Fruit fly (Drosophila melanogaster) whole organism, embryonic: ENCODE results near the gene slp1.

Source experiments
- CG10267 ChIP-seq: fragments of 200-800 bp; sonication (Bioruptor generic); optimal IDR thresholded peaks from 2 replicates; lab custom pipeline; 2018; ENCODE audit warnings: missing biosample characterization, mild to moderate bottlenecking, missing genetic modification characterization, moderate library complexity
- CG10321 ChIP-seq: fragments of 200-800 bp; sonication (Bioruptor generic); IDR thresholded peaks from 2 replicates; pipeline ENCODE4 v1.3.6; 2022; ENCODE audit warnings: missing biosample characterization, missing genetic modification characterization
- CG10543 ChIP-seq: fragments of 200-800 bp; sonication (Bioruptor generic); optimal IDR thresholded peaks from 3 replicates; lab custom pipeline; 2017; ENCODE audit warnings: missing biosample characterization, mild to moderate bottlenecking, missing genetic modification characterization, moderate library complexity
- CG11504 ChIP-seq: fragments of 200-800 bp; sonication (Bioruptor generic); optimal IDR thresholded peaks from 3 replicates; lab custom pipeline; 2019; ENCODE audit warnings: missing biosample characterization, mild to moderate bottlenecking, missing genetic modification characterization, moderate library complexity
- CG12071 ChIP-seq: fragments of 200-800 bp; sonication (Bioruptor generic); optimal IDR thresholded peaks from 3 replicates; lab custom pipeline; 2018; ENCODE audit warnings: missing biosample characterization, mild to moderate bottlenecking, missing genetic modification characterization
- CG1603 ChIP-seq: fragments of 200-800 bp; sonication (Bioruptor generic); optimal IDR thresholded peaks from 2 replicates; lab custom pipeline; 2019; ENCODE audit warnings: missing biosample characterization, mild to moderate bottlenecking, missing genetic modification characterization, moderate library complexity
- CG1832 ChIP-seq: fragments of 200-800 bp; sonication (Bioruptor generic); optimal IDR thresholded peaks from 2 replicates; lab custom pipeline; 2017; ENCODE audit warnings: missing biosample characterization, mild to moderate bottlenecking, missing genetic modification characterization, inconsistent platforms
- CG18599 ChIP-seq: fragments of 200-800 bp; sonication (Bioruptor generic); optimal IDR thresholded peaks from 3 replicates; lab custom pipeline; 2017; ENCODE audit warnings: missing biosample characterization, missing genetic modification characterization, mild to moderate bottlenecking, moderate library complexity, missing genetic modification reagents
- CG18619 ChIP-seq: fragments of 200-800 bp; sonication (Bioruptor generic); optimal IDR thresholded peaks from 3 replicates; lab custom pipeline; 2017; ENCODE audit warnings: missing biosample characterization, mild to moderate bottlenecking, missing genetic modification characterization
- CG2889 ChIP-seq: fragments of 200-800 bp; sonication (Bioruptor generic); IDR thresholded peaks from 3 replicates; pipeline ENCODE4 v1.3.6; 2022; ENCODE audit warnings: missing biosample characterization, missing genetic modification characterization
- CG3995 ChIP-seq: fragments of 200-800 bp; sonication (Bioruptor generic); optimal IDR thresholded peaks from 3 replicates; lab custom pipeline; 2016; ENCODE audit warnings: missing biosample characterization, missing genetic modification characterization
- CG43689 ChIP-seq: fragments of 200-800 bp; sonication (Bioruptor generic); IDR thresholded peaks from 2 replicates; pipeline ENCODE4 v1.3.6; 2022; ENCODE audit warnings: missing biosample characterization, missing genetic modification characterization
- CG6813 ChIP-seq: fragments of 200-800 bp; sonication (Bioruptor generic); optimal IDR thresholded peaks from 2 replicates; lab custom pipeline; 2017; ENCODE audit warnings: missing biosample characterization, missing genetic modification characterization, mild to moderate bottlenecking, moderate library complexity, missing genetic modification reagents
- CG8290 ChIP-seq, 3 experiments: fragments of 200-800 bp; sonication (Bioruptor generic); optimal IDR thresholded peaks; 2 replicates each; lab custom pipeline; 2016 to 2019; ENCODE audit warnings: missing biosample characterization in 3 of 3, missing genetic modification characterization in 3 of 3, mild to moderate bottlenecking in 2 of 3, moderate library complexity in 1 of 3
- Dbx ChIP-seq: fragments of 200-800 bp; sonication (Bioruptor generic); IDR thresholded peaks from 3 replicates; pipeline ENCODE4 v1.3.6; 2022; ENCODE audit warnings: missing biosample characterization, missing genetic modification characterization
- Drgx ChIP-seq: fragments of 200-800 bp; sonication (Bioruptor generic); IDR thresholded peaks from 2 replicates; pipeline ENCODE4 v1.3.6; 2022; ENCODE audit warnings: missing biosample characterization, missing genetic modification characterization
- Ets97D ChIP-seq: fragments of 200-800 bp; sonication (Bioruptor generic); optimal IDR thresholded peaks from 3 replicates; lab custom pipeline; 2016; ENCODE audit warnings: missing biosample characterization, missing genetic modification characterization
- Fer1 ChIP-seq: fragments of 200-800 bp; sonication (Bioruptor generic); optimal IDR thresholded peaks from 2 replicates; lab custom pipeline; 2017; ENCODE audit warnings: missing biosample characterization, mild to moderate bottlenecking, missing genetic modification characterization
- HLHmδ ChIP-seq: fragments of 200-800 bp; sonication (Bioruptor generic); optimal IDR thresholded peaks from 2 replicates; lab custom pipeline; 2018; ENCODE audit warnings: missing biosample characterization, mild to moderate bottlenecking, missing genetic modification characterization, moderate library complexity
- Hand ChIP-seq: fragments of 200-800 bp; sonication (Bioruptor generic); optimal IDR thresholded peaks from 2 replicates; lab custom pipeline; 2017; ENCODE audit warnings: mild to moderate bottlenecking, missing biosample characterization, missing genetic modification reagents, missing genetic modification characterization
- HmgD ChIP-seq: fragments of 200-800 bp; sonication (Bioruptor generic); optimal IDR thresholded peaks from 3 replicates; lab custom pipeline; 2016; ENCODE audit warnings: missing biosample characterization, missing genetic modification characterization
- MBD-R2 ChIP-seq: fragments of 200-800 bp; sonication (Bioruptor generic); IDR thresholded peaks from 2 replicates; pipeline ENCODE4 v1.3.6; 2022; ENCODE audit warnings: missing biosample characterization, missing genetic modification characterization
- NfI ChIP-seq: fragments of 200-800 bp; sonication (Bioruptor generic); optimal IDR thresholded peaks from 3 replicates; lab custom pipeline; 2018; ENCODE audit warnings: missing biosample characterization, mild to moderate bottlenecking, missing genetic modification characterization, moderate library complexity
- Oaz ChIP-seq: fragments of 200-800 bp; sonication (Bioruptor generic); IDR thresholded peaks from 2 replicates; pipeline ENCODE4 v1.3.6; 2022; ENCODE audit warnings: missing biosample characterization, missing genetic modification characterization
- Rfx ChIP-seq: fragments of 200-800 bp; sonication (Bioruptor generic); IDR thresholded peaks from 2 replicates; pipeline ENCODE4 v1.3.6; 2022; ENCODE audit warnings: missing biosample characterization, missing genetic modification characterization
- Side ChIP-seq: fragments of 200-800 bp; sonication (Bioruptor generic); optimal IDR thresholded peaks from 2 replicates; lab custom pipeline; 2016; ENCODE audit warnings: missing biosample characterization, missing genetic modification characterization
- Sry-δ ChIP-seq: fragments of 200-800 bp; sonication (Bioruptor generic); optimal IDR thresholded peaks from 2 replicates; lab custom pipeline; 2016; ENCODE audit warnings: missing biosample characterization, missing genetic modification characterization
- bbx ChIP-seq: fragments of 200-800 bp; sonication (Bioruptor generic); IDR thresholded peaks from 2 replicates; pipeline ENCODE4 v1.3.6; 2022; ENCODE audit warnings: missing biosample characterization, missing genetic modification characterization; ENCODE audit not compliant: partially characterized antibody
- chinmo ChIP-seq: fragments of 200-800 bp; sonication (Bioruptor generic); IDR thresholded peaks from 4 replicates; pipeline ENCODE4 v1.3.6; 2022; ENCODE audit warnings: missing biosample characterization, missing genetic modification characterization; ENCODE audit not compliant: partially characterized antibody
- chn ChIP-seq: fragments of 200-800 bp; sonication (Bioruptor generic); optimal IDR thresholded peaks from 2 replicates; lab custom pipeline; 2016; ENCODE audit warnings: missing biosample characterization, missing genetic modification characterization
- eve ChIP-seq, 2 experiments: fragments of >200 bp; optimal IDR thresholded peaks; 2 replicates each; lab custom pipeline; 2017; ENCODE audit warnings: missing biosample characterization in 2 of 2, missing genetic modification characterization in 2 of 2
- grau ChIP-seq: fragments of 200-800 bp; optimal IDR thresholded peaks from 3 replicates; lab custom pipeline; 2019; ENCODE audit warnings: missing biosample characterization, mild to moderate bottlenecking, missing genetic modification characterization, moderate library complexity
- gt ChIP-seq: fragments of 200-800 bp; sonication (Bioruptor generic); IDR thresholded peaks from 2 replicates; pipeline ENCODE4 v1.3.6; 2022; ENCODE audit warnings: missing biosample characterization, missing genetic modification characterization
- hbn ChIP-seq: fragments of 200-800 bp; sonication (Bioruptor generic); IDR thresholded peaks from 2 replicates; pipeline ENCODE4 v1.3.6; 2022; ENCODE audit warnings: missing biosample characterization, missing genetic modification characterization; ENCODE audit not compliant: partially characterized antibody
- mirr ChIP-seq: fragments of 200-800 bp; sonication (Bioruptor generic); optimal IDR thresholded peaks from 3 replicates; lab custom pipeline; 2018; ENCODE audit warnings: missing biosample characterization, mild to moderate bottlenecking, missing genetic modification characterization
- pfk ChIP-seq: fragments of 200-800 bp; sonication (Bioruptor generic); optimal IDR thresholded peaks from 2 replicates; lab custom pipeline; 2018; ENCODE audit warnings: missing biosample characterization, mild to moderate bottlenecking, missing genetic modification characterization, moderate library complexity
- pum ChIP-seq: fragments of 200-800 bp; sonication (Bioruptor generic); optimal IDR thresholded peaks from 2 replicates; lab custom pipeline; 2016; ENCODE audit warnings: missing biosample characterization, missing genetic modification characterization
- pzg ChIP-seq: fragments of 200-800 bp; sonication (Bioruptor generic); optimal IDR thresholded peaks from 3 replicates; lab custom pipeline; 2018; ENCODE audit warnings: missing biosample characterization, mild to moderate bottlenecking, missing genetic modification characterization, moderate library complexity
- ro ChIP-seq: fragments of 200-800 bp; sonication (Bioruptor generic); IDR thresholded peaks from 2 replicates; pipeline ENCODE4 v1.3.6; 2022; ENCODE audit warnings: missing biosample characterization, missing genetic modification characterization
- row ChIP-seq: fragments of 200-800 bp; sonication (Bioruptor generic); IDR thresholded peaks from 3 replicates; pipeline ENCODE4 v1.3.6; 2022; ENCODE audit warnings: missing biosample characterization, missing genetic modification characterization
- sd ChIP-seq: fragments of 200-800 bp; sonication (Bioruptor generic); optimal IDR thresholded peaks from 3 replicates; lab custom pipeline; 2018; ENCODE audit warnings: missing biosample characterization, mild to moderate bottlenecking, missing genetic modification characterization, moderate library complexity
- seq ChIP-seq: fragments of 200-800 bp; sonication (Bioruptor generic); IDR thresholded peaks from 2 replicates; pipeline ENCODE4 v1.3.6; 2022; ENCODE audit warnings: missing biosample characterization, missing genetic modification characterization
- sob ChIP-seq: fragments of 200-800 bp; sonication (Bioruptor generic); IDR thresholded peaks from 2 replicates; pipeline ENCODE4 v1.3.6; 2022; ENCODE audit warnings: missing biosample characterization, missing genetic modification characterization
- sr ChIP-seq: fragments of 200-800 bp; sonication (Bioruptor generic); IDR thresholded peaks from 3 replicates; pipeline ENCODE4 v1.3.6; 2022; ENCODE audit warnings: missing biosample characterization, missing genetic modification characterization
- unc-4 ChIP-seq: fragments of 200-800 bp; sonication (Bioruptor generic); IDR thresholded peaks from 2 replicates; pipeline ENCODE4 v1.3.6; 2022; ENCODE audit warnings: missing biosample characterization, missing genetic modification characterization; ENCODE audit not compliant: partially characterized antibody
- vvl ChIP-seq: fragments of 200-800 bp; sonication (Bioruptor generic); IDR thresholded peaks from 2 replicates; pipeline ENCODE4 v1.3.6; 2022; ENCODE audit warnings: missing biosample characterization, missing genetic modification characterization
- zen2 ChIP-seq: fragments of 200-800 bp; sonication (Bioruptor generic); IDR thresholded peaks from 3 replicates; pipeline ENCODE4 v1.3.6; 2022; ENCODE audit warnings: missing biosample characterization, missing genetic modification characterization; ENCODE audit not compliant: partially characterized antibody
- zfh2 ChIP-seq: fragments of 200-800 bp; sonication (Bioruptor generic); optimal IDR thresholded peaks from 2 replicates; lab custom pipeline; 2016; ENCODE audit warnings: missing biosample characterization, missing genetic modification characterization

The slp1 gene

dm6 chr2L:3803466-3804143 is 21.9 kb upstream of the slp1 start, which contains the start of gene Reph (continued):
- no peak for TF ChIP-seq bbx (GFP tag; lab: Robert Waterston, UW)
- TF ChIP-seq Rfx (GFP tag; lab: Robert Waterston, UW): peak; percentile 54
- 0 out of 2 replicates have a peak, but pooled peaks have one; percentile 8 for TF ChIP-seq unc-4 (GFP tag; lab: Robert Waterston, UW)
- TF ChIP-seq Drgx (GFP tag; lab: Robert Waterston, UW): peak; percentile 37; the same call in 1 of the 2 replicates
- peak; percentile 13 for TF ChIP-seq HmgD (GFP tag; lab: Kevin White, UChicago)
- TF ChIP-seq pzg (GFP tag; lab: Kevin White, UChicago): peak; percentile 13
- TF ChIP-seq sd (tag; lab: Kevin White, UChicago): peak; percentile 26
- TF ChIP-seq chinmo (GFP tag; lab: Robert Waterston, UW): peak; percentile 67; the same call in 1 of the 4 replicates
- peak; percentile 57 for TF ChIP-seq chn (GFP tag; lab: Kevin White, UChicago)
- TF ChIP-seq CG11504: no peak
- TF ChIP-seq HLHmδ (GFP tag; lab: Kevin White, UChicago): peak; percentile 61
- peak; percentile 33 for TF ChIP-seq CG18599 (GFP tag; lab: Kevin White, UChicago)
- peak; percentile 31; the same call in 2 of the 3 replicates for TF ChIP-seq row
- TF ChIP-seq gt: no peak
- TF ChIP-seq CG18619 (GFP tag; lab: Kevin White, UChicago): peak; percentile 0
- peak; percentile 52; the same call in 1 of the 3 replicates for TF ChIP-seq sr (GFP tag; lab: Robert Waterston, UW)
- TF ChIP-seq Dbx (GFP tag; lab: Robert Waterston, UW): peak; percentile 51; the same call in 1 of the 3 replicates
- no peak for TF ChIP-seq NfI (GFP tag; lab: Kevin White, UChicago)
- TF ChIP-seq MBD-R2 (GFP tag; lab: Robert Waterston, UW): peak; percentile 23; the same call in 1 of the 2 replicates
- peak; percentile 22 for TF ChIP-seq CG6813 (GFP tag; lab: Kevin White, UChicago)
- TF ChIP-seq sob (GFP tag; lab: Robert Waterston, UW): 0 out of 2 replicates have a peak, but pooled peaks have one; percentile 11
- 0 out of 2 replicates have a peak, but pooled peaks have one; percentile 31 for TF ChIP-seq vvl (GFP tag; lab: Robert Waterston, UW)
- peak; percentile 57 for TF ChIP-seq CG12071
- no peak for TF ChIP-seq CG8290 (GFP tag; optimal IDR thresholded peaks at IDR 0.05; lab: Kevin White, UChicago)
- TF ChIP-seq CG8290 (tag; optimal IDR thresholded peaks at IDR 0.05; lab: Kevin White, UChicago): peak in 1 of 2 experiments; percentile 83
- peak; percentile 10 for TF ChIP-seq CG10543 (GFP tag; lab: Kevin White, UChicago)
- no peak for TF ChIP-seq pum
- TF ChIP-seq ro (GFP tag; lab: Robert Waterston, UW): no peak
- TF ChIP-seq CG1603 (tag; lab: Kevin White, UChicago): peak; percentile 20
- no peak for TF ChIP-seq CG2889 (GFP tag; lab: Robert Waterston, UW)
- TF ChIP-seq Hand (GFP tag; lab: Kevin White, UChicago): peak; percentile 32
- TF ChIP-seq CG10321: peak; percentile 87
- peak; percentile 13; the same call in 1 of the 2 replicates for TF ChIP-seq Oaz (GFP tag; lab: Robert Waterston, UW)
- TF ChIP-seq CG3995 (GFP tag; lab: Kevin White, UChicago): peak; percentile 33
- TF ChIP-seq mirr: peak; percentile 61
- peak; percentile 24 for TF ChIP-seq zfh2 (GFP tag; lab: Kevin White, UChicago)
- TF ChIP-seq CG1832 (GFP tag; lab: Kevin White, UChicago): peak; percentile 88
- no peak for TF ChIP-seq eve (GFP tag; optimal IDR thresholded peaks at IDR 0.05; lab: Kevin White, UChicago)
- no peak for TF ChIP-seq Ets97D (GFP tag; lab: Kevin White, UChicago)
- TF ChIP-seq CG10267 (tag; lab: Kevin White, UChicago): no peak
- peak; percentile 58 for TF ChIP-seq Fer1 (GFP tag; lab: Kevin White, UChicago)
- TF ChIP-seq hbn (GFP tag; lab: Robert Waterston, UW): 0 out of 2 replicates have a peak, but pooled peaks have one; percentile 34
- 0 out of 2 replicates have a peak, but pooled peaks have one; percentile 42 for TF ChIP-seq seq (GFP tag; lab: Robert Waterston, UW)
- peak; percentile 16 for TF ChIP-seq Side
- no peak for TF ChIP-seq CG43689 (GFP tag; lab: Robert Waterston, UW)
- peak; percentile 45 for TF ChIP-seq pfk
- TF ChIP-seq grau (tag; lab: Kevin White, UChicago): no peak
- TF ChIP-seq zen2 (GFP tag; lab: Robert Waterston, UW): no peak
- TF ChIP-seq Sry-δ: no peak
